Worm (Caenorhabditis elegans): ENCODE results near the gene F52H3.6.
A peak's percentile ranks its signal among the peaks of the same experiment; 100 is the strongest.

The F52H3.6 gene

ce11 chrII:10056545-10057038, 28.4 kb upstream of the F52H3.6 start, which contains the start of gene C18D1.2:
C18D1.2 (plus strand) TSS chrII:10056988.
- TF ChIP-seq sptf-1 (tag; optimal IDR thresholded peaks at IDR 0.05) (no peak), bed-3 (GFP tag; optimal IDR thresholded peaks at IDR 0.05) (no peak), ceh-43 (GFP tag; optimal IDR thresholded peaks at IDR 0.05) (no peak), nhr-28 (tag; optimal IDR thresholded peaks at IDR 0.05) (no peak), flh-1 (GFP tag; optimal IDR thresholded peaks at IDR 0.05) (no peak), pha-4 (tag; optimal IDR thresholded peaks at IDR 0.05) (no peak), lin-13 (tag; optimal IDR thresholded peaks at IDR 0.05) (no peak), nhr-2 (tag; optimal IDR thresholded peaks at IDR 0.05) (no peak), ztf-11 (tag; optimal IDR thresholded peaks at IDR 0.05) (no peak), blmp-1 (tag; optimal IDR thresholded peaks at IDR 0.05) (no peak), mep-1 (tag; optimal IDR thresholded peaks at IDR 0.05) (no peak), ham-2 (GFP tag; optimal IDR thresholded peaks at IDR 0.05) (no peak), unc-120 (tag; optimal IDR thresholded peaks at IDR 0.05; ENCODE audit: poor library complexity, severe bottlenecking) (no peak)

- TF ChIP-seq blmp-1 (tag; optimal IDR thresholded peaks at IDR 0.05) (no peak), lin-13 (tag; optimal IDR thresholded peaks at IDR 0.05) (no peak), ceh-83 (GFP tag; optimal IDR thresholded peaks at IDR 0.05) (no peak), lin-32 (GFP tag; optimal IDR thresholded peaks at IDR 0.05) (no peak), unc-39 (tag; optimal IDR thresholded peaks at IDR 0.05) (no peak), ham-2 (GFP tag; optimal IDR thresholded peaks at IDR 0.05) (no peak), lsy-2 (tag; optimal IDR thresholded peaks at IDR 0.05) (no peak), nhr-2 (tag; optimal IDR thresholded peaks at IDR 0.05) (no peak), bed-3 (GFP tag; optimal IDR thresholded peaks at IDR 0.05) (no peak), zip-8 (tag; optimal IDR thresholded peaks at IDR 0.05) (no peak), nhr-237 (tag; optimal IDR thresholded peaks at IDR 0.05) (no peak), mls-2 (tag; optimal IDR thresholded peaks at IDR 0.05) (no peak), tbx-8 (GFP tag; optimal IDR thresholded peaks at IDR 0.05) (no peak), sem-2 (GFP tag; optimal IDR thresholded peaks at IDR 0.05) (no peak), mab-5 (tag; optimal IDR thresholded peaks at IDR 0.05) (no peak)
These were observed 23.3 kb upstream of the F52H3.6 start for ce11 chrII:10051485-10051884.

- TF ChIP-seq elt-1 (tag; optimal IDR thresholded peaks at IDR 0.05; ENCODE audit: borderline replicate concordance, insufficient read depth): no peak
- TF ChIP-seq mep-1 (tag; optimal IDR thresholded peaks at IDR 0.05): no peak
- TF ChIP-seq ztf-11 (tag; optimal IDR thresholded peaks at IDR 0.05): no peak
- TF ChIP-seq ceh-83 (GFP tag; optimal IDR thresholded peaks at IDR 0.05): no peak
- TF ChIP-seq mls-2 (tag; optimal IDR thresholded peaks at IDR 0.05): no peak
- no peak for TF ChIP-seq blmp-1 (tag; optimal IDR thresholded peaks at IDR 0.05)
- no peak for TF ChIP-seq sem-2 (GFP tag; optimal IDR thresholded peaks at IDR 0.05)
- TF ChIP-seq hlh-1 (tag; optimal IDR thresholded peaks at IDR 0.05): no peak
These were observed 20.3 kb upstream of the F52H3.6 start, which contains the start of gene flp-4 for ce11 chrII:10048568-10048967. flp-4 (plus strand) TSS chrII:10048868.

ce11 chrII:10045670-10046069, 17.4 kb upstream of the F52H3.6 start:
- TF ChIP-seq lsy-2 (tag; optimal IDR thresholded peaks at IDR 0.05): no peak
- peak; percentile 42 for TF ChIP-seq elt-3 (tag; optimal IDR thresholded peaks at IDR 0.05)
- peak; percentile 80 for TF ChIP-seq blmp-1 (tag; optimal IDR thresholded peaks at IDR 0.05)

ce11 chrII:10044961-10045360, 16.7 kb upstream of the F52H3.6 start, which contains the start of the genes F52H3.11 and bath-38:
F52H3.11 (minus strand) TSS chrII:10045163.
bath-38 (minus strand) TSS chrII:10045270.
- TF ChIP-seq sem-2 (GFP tag; optimal IDR thresholded peaks at IDR 0.05) (no peak), nhr-237 (tag; optimal IDR thresholded peaks at IDR 0.05) (no peak), nhr-76 (tag; optimal IDR thresholded peaks at IDR 0.05) (no peak), mls-2 (tag; optimal IDR thresholded peaks at IDR 0.05) (no peak), unc-39 (tag; optimal IDR thresholded peaks at IDR 0.05) (no peak), ham-2 (GFP tag; optimal IDR thresholded peaks at IDR 0.05) (no peak), ceh-39 (tag; optimal IDR thresholded peaks at IDR 0.05) (no peak), zip-8 (tag; optimal IDR thresholded peaks at IDR 0.05) (no peak), flh-1 (GFP tag; optimal IDR thresholded peaks at IDR 0.05) (no peak), lsy-2 (tag; optimal IDR thresholded peaks at IDR 0.05) (peak; percentile 37), sptf-1 (tag; optimal IDR thresholded peaks at IDR 0.05) (no peak), elt-1 (tag; optimal IDR thresholded peaks at IDR 0.05; ENCODE audit: borderline replicate concordance, insufficient read depth) (no peak), mep-1 (tag; optimal IDR thresholded peaks at IDR 0.05) (peak; percentile 47), pha-4 (tag; optimal IDR thresholded peaks at IDR 0.05) (peak; percentile 54), elt-3 (tag; optimal IDR thresholded peaks at IDR 0.05) (no peak), unc-120 (tag; optimal IDR thresholded peaks at IDR 0.05; ENCODE audit: poor library complexity, severe bottlenecking) (no peak), drap-1 (GFP tag; optimal IDR thresholded peaks at IDR 0.05) (no peak), blmp-1 (tag; optimal IDR thresholded peaks at IDR 0.05) (no peak), nhr-28 (tag; optimal IDR thresholded peaks at IDR 0.05) (no peak), ceh-83 (GFP tag; optimal IDR thresholded peaks at IDR 0.05) (no peak), ces-1 (GFP tag; optimal IDR thresholded peaks at IDR 0.05) (no peak), cnd-1 (tag; optimal IDR thresholded peaks at IDR 0.05) (no peak), lin-13 (tag; optimal IDR thresholded peaks at IDR 0.05) (peak; percentile 23), nhr-12 (tag; optimal IDR thresholded peaks at IDR 0.05) (no peak), unc-62 (GFP tag; optimal IDR thresholded peaks at IDR 0.05) (no peak), tbx-8 (GFP tag; optimal IDR thresholded peaks at IDR 0.05) (no peak)

Measured in whole organism, mixed stage, embryonic.